Worm (Caenorhabditis elegans) whole organism, young adult: ENCODE data around the gene C18H7.7.

Experiments used
- B0035.1 ChIP-seq: sonication (generic microtip); optimal IDR thresholded peaks from 2 replicates; lab custom pipeline; 2016; ENCODE audit warnings: missing genetic modification characterization, mild to moderate bottlenecking, missing compliant biosample characterization, missing genotype, missing genetic modification reagents
- D2030.7 ChIP-seq: fragments of 200-800 bp; sonication (Bioruptor generic); IDR thresholded peaks from 2 replicates; pipeline ENCODE4 v1.3.6; 2022; ENCODE audit warnings: missing genetic modification reagents, missing genetic modification characterization, missing compliant biosample characterization
- F10E7.11 ChIP-seq: sonication (generic microtip); optimal IDR thresholded peaks from 2 replicates; lab custom pipeline; 2017; ENCODE audit warnings: mild to moderate bottlenecking, missing genetic modification characterization, moderate library complexity, missing compliant biosample characterization
- F23B12.7 ChIP-seq: sonication (generic microtip); optimal IDR thresholded peaks from 2 replicates; lab custom pipeline; 2017; ENCODE audit warnings: missing genetic modification characterization, mild to moderate bottlenecking, missing compliant biosample characterization, antibody characterized with exemption, moderate library complexity; ENCODE audit not compliant: insufficient read depth
- F57C9.4 ChIP-seq: sonication (generic microtip); optimal IDR thresholded peaks from 2 replicates; lab custom pipeline; 2017; ENCODE audit warnings: mild to moderate bottlenecking, missing genetic modification characterization, missing compliant biosample characterization
- K11D2.4 ChIP-seq: fragments of 200-800 bp; sonication (Bioruptor generic); IDR thresholded peaks from 2 replicates; pipeline ENCODE4 v1.3.6; 2022; ENCODE audit warnings: missing genetic modification reagents, missing genetic modification characterization, missing compliant biosample characterization
- K12H6.12 ChIP-seq: fragments of 200-800 bp; sonication (Bioruptor generic); optimal IDR thresholded peaks from 2 replicates; lab custom pipeline; 2018; ENCODE audit warnings: mild to moderate bottlenecking, missing genetic modification characterization, missing compliant biosample characterization
- Y53F4B.3 ChIP-seq: fragments of 200-800 bp; sonication (Bioruptor generic); IDR thresholded peaks from 2 replicates; pipeline ENCODE4 v1.3.6; 2022; ENCODE audit warnings: missing genetic modification reagents, missing genetic modification characterization, missing compliant biosample characterization
- Y53G8AR.9 ChIP-seq: fragments of 200-800 bp; sonication (Bioruptor generic); conservative IDR thresholded peaks from 2 replicates; pipeline ENCODE4 v1.3.6; 2022; ENCODE audit warnings: missing genetic modification reagents, missing genetic modification characterization, missing compliant biosample characterization
- Y95B8A.8 ChIP-seq: fragments of 200-800 bp; sonication (Bioruptor generic); IDR thresholded peaks from 2 replicates; pipeline ENCODE4 v1.3.6; 2022; ENCODE audit warnings: missing genetic modification reagents, missing genetic modification characterization, missing compliant biosample characterization
- aptf-3 ChIP-seq: fragments of 200-800 bp; sonication (Bioruptor generic); IDR thresholded peaks from 2 replicates; pipeline ENCODE4 v1.3.6; 2022; ENCODE audit warnings: missing genetic modification characterization, missing compliant biosample characterization
- attf-6 ChIP-seq: fragments of 200-800 bp; sonication (Bioruptor generic); IDR thresholded peaks from 2 replicates; pipeline ENCODE4 v1.3.6; 2022; ENCODE audit warnings: missing genetic modification reagents, missing genetic modification characterization, missing compliant biosample characterization
- cebp-2 ChIP-seq: fragments of 200-800 bp; sonication (Bioruptor generic); IDR thresholded peaks from 2 replicates; pipeline ENCODE4 v1.3.6; 2022; ENCODE audit warnings: missing genetic modification characterization, missing compliant biosample characterization
- ceh-91 ChIP-seq: fragments of 200-800 bp; sonication (Bioruptor generic); IDR thresholded peaks from 2 replicates; pipeline ENCODE4 v1.3.6; 2022; ENCODE audit warnings: missing genetic modification reagents, missing genetic modification characterization, missing compliant biosample characterization
- dpff-1 ChIP-seq: sonication (generic microtip); optimal IDR thresholded peaks from 2 replicates; lab custom pipeline; 2017; ENCODE audit warnings: mild to moderate bottlenecking, missing genetic modification characterization, missing compliant biosample characterization
- efl-1 ChIP-seq: fragments of 150-350 bp; optimal IDR thresholded peaks from 2 replicates; lab custom pipeline; 2014; ENCODE audit warnings: missing biosample characterization, missing genetic modification reagents, missing genetic modification characterization
- egl-18 ChIP-seq: fragments of 200-800 bp; sonication (Bioruptor generic); IDR thresholded peaks from 2 replicates; pipeline ENCODE4 v1.3.6; 2022; ENCODE audit warnings: missing genetic modification reagents, missing genetic modification characterization, missing compliant biosample characterization
- egl-44 ChIP-seq: fragments of 200-800 bp; sonication (Bioruptor generic); IDR thresholded peaks from 2 replicates; pipeline ENCODE4 v1.3.6; 2022; ENCODE audit warnings: missing genetic modification reagents, missing genetic modification characterization, missing compliant biosample characterization
- ekl-4 ChIP-seq: fragments of 200-800 bp; sonication (Bioruptor generic); IDR thresholded peaks from 2 replicates; pipeline ENCODE4 v1.3.6; 2022; ENCODE audit warnings: missing genetic modification reagents, missing genetic modification characterization, missing compliant biosample characterization
- ets-4 ChIP-seq: fragments of 200-800 bp; sonication (Bioruptor generic); optimal IDR thresholded peaks from 2 replicates; lab custom pipeline; 2018; ENCODE audit warnings: mild to moderate bottlenecking, missing genetic modification characterization, missing compliant biosample characterization
- gei-17 ChIP-seq: fragments of 200-800 bp; sonication (Bioruptor generic); optimal IDR thresholded peaks from 2 replicates; lab custom pipeline; 2018; ENCODE audit warnings: mild to moderate bottlenecking, missing genetic modification characterization, missing compliant biosample characterization
- hlh-12 ChIP-seq: sonication (generic microtip); optimal IDR thresholded peaks from 2 replicates; lab custom pipeline; 2016; ENCODE audit warnings: missing genetic modification characterization, missing compliant biosample characterization
- hlh-26 ChIP-seq: fragments of 200-800 bp; sonication (Bioruptor generic); conservative IDR thresholded peaks from 2 replicates; pipeline ENCODE4 v1.3.6; 2022; ENCODE audit warnings: missing genetic modification reagents, missing genetic modification characterization, missing compliant biosample characterization
- hmg-20 ChIP-seq: fragments of 200-800 bp; sonication (Bioruptor generic); IDR thresholded peaks from 2 replicates; pipeline ENCODE4 v1.3.6; 2022; ENCODE audit warnings: missing genetic modification reagents, missing genetic modification characterization, missing compliant biosample characterization
- lin-26 ChIP-seq: fragments of 200-800 bp; sonication (Bioruptor generic); IDR thresholded peaks from 2 replicates; pipeline ENCODE4 v1.3.6; 2022; ENCODE audit warnings: missing genetic modification reagents, missing genetic modification characterization, missing compliant biosample characterization
- lin-40 ChIP-seq: sonication (generic microtip); optimal IDR thresholded peaks from 2 replicates; lab custom pipeline; 2016; ENCODE audit warnings: missing genetic modification characterization, mild to moderate bottlenecking, missing compliant biosample characterization, missing genotype, missing genetic modification reagents
- lir-1 ChIP-seq: fragments of 200-800 bp; sonication (Bioruptor generic); conservative IDR thresholded peaks from 2 replicates; pipeline ENCODE4 v1.3.6; 2022; ENCODE audit warnings: missing genetic modification reagents, missing genetic modification characterization, missing compliant biosample characterization
- lsl-1 ChIP-seq: fragments of 200-800 bp; sonication (Bioruptor generic); optimal IDR thresholded peaks from 2 replicates; lab custom pipeline; 2018; ENCODE audit warnings: mild to moderate bottlenecking, missing genetic modification characterization, moderate library complexity, missing compliant biosample characterization
- madf-3 ChIP-seq: fragments of 200-800 bp; sonication (Bioruptor generic); IDR thresholded peaks from 2 replicates; pipeline ENCODE4 v1.3.6; 2022; ENCODE audit warnings: missing genetic modification reagents, missing genetic modification characterization, missing compliant biosample characterization
- mes-4 ChIP-seq: sonication (generic microtip); optimal IDR thresholded peaks from 2 replicates; lab custom pipeline; 2016; ENCODE audit warnings: missing genotype, missing genetic modification characterization, missing compliant biosample characterization
- mxl-1 ChIP-seq: sonication (generic microtip); optimal IDR thresholded peaks from 2 replicates; lab custom pipeline; 2016; ENCODE audit warnings: missing genetic modification characterization, missing compliant biosample characterization
- nhr-120 ChIP-seq: fragments of 200-800 bp; sonication (Bioruptor generic); IDR thresholded peaks from 2 replicates; pipeline ENCODE4 v1.3.6; 2022; ENCODE audit warnings: missing genetic modification characterization, missing compliant biosample characterization
- nhr-179 ChIP-seq: sonication (generic microtip); optimal IDR thresholded peaks from 2 replicates; lab custom pipeline; 2016; ENCODE audit warnings: mild to moderate bottlenecking, missing genetic modification characterization, missing compliant biosample characterization
- nhr-27 ChIP-seq: fragments of 200-800 bp; sonication (Bioruptor generic); optimal IDR thresholded peaks from 2 replicates; lab custom pipeline; 2018; ENCODE audit warnings: mild to moderate bottlenecking, missing genetic modification characterization, moderate library complexity, missing compliant biosample characterization
- pbrm-1 ChIP-seq: fragments of 200-800 bp; sonication (Bioruptor generic); IDR thresholded peaks from 2 replicates; pipeline ENCODE4 v1.3.6; 2022; ENCODE audit warnings: missing genetic modification reagents, missing genetic modification characterization, missing compliant biosample characterization
- rpc-1 ChIP-seq, 2 experiments: fragments of 150-350 bp in 1 of 2; sonication (generic microtip) in 1 of 2; optimal IDR thresholded peaks; 2 replicates each; lab custom pipeline; 2014 to 2018; ENCODE audit warnings: missing biosample characterization in 1 of 2, missing genetic modification characterization in 1 of 2, missing genetic modification reagents in 1 of 2, missing genotype in 1 of 2
- sdz-38 ChIP-seq: sonication (generic microtip); optimal IDR thresholded peaks from 2 replicates; lab custom pipeline; 2016; ENCODE audit warnings: missing genotype, missing genetic modification characterization, missing compliant biosample characterization
- sea-2 ChIP-seq: fragments of 200-800 bp; sonication (Bioruptor generic); IDR thresholded peaks from 2 replicates; pipeline ENCODE4 v1.3.6; 2022; ENCODE audit warnings: missing genetic modification characterization, missing compliant biosample characterization
- snpc-1.1 ChIP-seq: sonication (generic microtip); optimal IDR thresholded peaks from 2 replicates; lab custom pipeline; 2017; ENCODE audit warnings: missing genetic modification characterization, mild to moderate bottlenecking, missing compliant biosample characterization, antibody characterized with exemption, moderate library complexity, missing genotype, missing genetic modification reagents; ENCODE audit not compliant: insufficient read depth
- snpc-4 ChIP-seq, 5 experiments: fragments of 150-350 bp in 1 of 5; sonication (generic microtip) in 4 of 5; optimal IDR thresholded peaks; 2 replicates each; lab custom pipeline; 2014 to 2018; ENCODE audit warnings: missing genetic modification characterization in 5 of 5, missing biosample characterization in 3 of 5, antibody characterized with exemption in 2 of 5, mild to moderate bottlenecking in 2 of 5, missing compliant biosample characterization in 2 of 5, missing genotype in 2 of 5, moderate library complexity in 2 of 5, missing genetic modification reagents in 1 of 5
- tlf-1 ChIP-seq: fragments of 200-800 bp; sonication (Bioruptor generic); optimal IDR thresholded peaks from 2 replicates; lab custom pipeline; 2018; ENCODE audit warnings: mild to moderate bottlenecking, missing genetic modification characterization, missing compliant biosample characterization
- unc-62 ChIP-seq: fragments of 150-350 bp; optimal IDR thresholded peaks from 2 replicates; lab custom pipeline; 2014; ENCODE audit warnings: missing biosample characterization, missing genetic modification reagents, missing genetic modification characterization
- xnd-1 ChIP-seq: sonication (generic microtip); optimal IDR thresholded peaks from 2 replicates; lab custom pipeline; 2016; ENCODE audit warnings: missing genotype, missing genetic modification reagents, missing genetic modification characterization, missing compliant biosample characterization
- ztf-28 ChIP-seq: fragments of 200-800 bp; sonication (Bioruptor generic); IDR thresholded peaks from 2 replicates; pipeline ENCODE4 v1.3.6; 2022; ENCODE audit warnings: missing genetic modification reagents, missing genetic modification characterization, missing compliant biosample characterization
- ztf-3 ChIP-seq: fragments of 200-800 bp; sonication (Bioruptor generic); optimal IDR thresholded peaks from 2 replicates; lab custom pipeline; 2018; ENCODE audit warnings: mild to moderate bottlenecking, missing genetic modification characterization, missing compliant biosample characterization

C18H7.7 gene

DNA sequence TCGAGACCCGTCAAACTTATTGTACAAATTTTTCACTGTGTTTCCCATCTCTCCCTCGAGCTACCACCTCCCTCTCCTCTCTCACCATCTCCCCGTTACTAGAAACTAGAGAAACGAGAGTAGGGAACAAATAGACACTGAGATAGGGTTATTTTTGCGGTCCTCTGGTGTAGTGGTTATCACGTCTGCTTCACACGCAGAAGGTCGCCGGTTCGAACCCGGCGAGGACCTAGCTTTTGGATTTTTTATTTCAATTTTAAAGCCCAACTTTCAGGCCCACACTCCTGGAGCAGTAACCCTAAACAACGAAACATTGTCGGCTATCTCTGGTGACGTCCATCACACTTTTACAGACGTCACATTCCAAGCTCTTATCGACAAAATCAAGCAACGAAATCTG is 24.1 kb upstream of the C18H7.7 start (continued):
- no peak for TF ChIP-seq sea-2
- TF ChIP-seq tlf-1 (GFP tag; lab: Kevin White, UChicago): no peak
- no peak for TF ChIP-seq gei-17 (GFP tag; lab: Kevin White, UChicago)
- no peak for TF ChIP-seq attf-6 (GFP tag; lab: Robert Waterston, UW)
- peak; percentile 87 for TF ChIP-seq rpc-1 (optimal IDR thresholded peaks at IDR 0.05; lab: Kevin White, UChicago)
- peak; percentile 84 for TF ChIP-seq rpc-1 (tag; optimal IDR thresholded peaks at IDR 0.05; lab: Kevin White, UChicago)
- TF ChIP-seq lir-1 (GFP tag; lab: Robert Waterston, UW): no peak
- no peak for TF ChIP-seq sdz-38 (tag; lab: Kevin White, UChicago)
- no peak for TF ChIP-seq nhr-179 (tag; lab: Kevin White, UChicago)
- no peak for TF ChIP-seq snpc-1.1 (tag; lab: Kevin White, UChicago)
- TF ChIP-seq Y53G8AR.9: no peak
- peak; percentile 80 for TF ChIP-seq lin-26 (GFP tag; lab: Robert Waterston, UW)
- no peak for TF ChIP-seq Y53F4B.3
- TF ChIP-seq D2030.7 (GFP tag; lab: Robert Waterston, UW): peak; percentile 57
- TF ChIP-seq ztf-3 (GFP tag; lab: Kevin White, UChicago): no peak
- TF ChIP-seq efl-1 (GFP tag; lab: Kevin White, UChicago): no peak
- TF ChIP-seq unc-62 (GFP tag; lab: Kevin White, UChicago): no peak
- no peak for TF ChIP-seq mxl-1 (tag; lab: Kevin White, UChicago)
- no peak for TF ChIP-seq madf-3 (GFP tag; lab: Robert Waterston, UW)
- TF ChIP-seq hlh-12 (tag; lab: Kevin White, UChicago): peak; percentile 45
- TF ChIP-seq lsl-1 (GFP tag; lab: Kevin White, UChicago): peak; percentile 26
- no peak for TF ChIP-seq Y95B8A.8 (GFP tag; lab: Robert Waterston, UW)
- TF ChIP-seq cebp-2 (GFP tag; lab: Robert Waterston, UW): no peak
- TF ChIP-seq hlh-26 (GFP tag; lab: Robert Waterston, UW): no peak
- peak; percentile 13 for TF ChIP-seq mes-4
- no peak for TF ChIP-seq nhr-120 (GFP tag; lab: Robert Waterston, UW)
- TF ChIP-seq ekl-4 (GFP tag; lab: Robert Waterston, UW): peak; percentile 39
- no peak for TF ChIP-seq F57C9.4 (tag; lab: Kevin White, UChicago)
- no peak for TF ChIP-seq ets-4 (GFP tag; lab: Kevin White, UChicago)
- peak; percentile 27; the same call in 1 of the 2 replicates for TF ChIP-seq hmg-20 (GFP tag; lab: Robert Waterston, UW)
- TF ChIP-seq snpc-4 (GFP tag; optimal IDR thresholded peaks at IDR 0.05; lab: Kevin White, UChicago): peak; percentile 7
- TF ChIP-seq snpc-4 (tag; optimal IDR thresholded peaks at IDR 0.05; lab: Kevin White, UChicago): peak in 2 of 4 experiments; percentile 35 to 59
- no peak for TF ChIP-seq dpff-1 (tag; lab: Kevin White, UChicago)
- TF ChIP-seq nhr-27 (tag; lab: Kevin White, UChicago): no peak
- no peak for TF ChIP-seq ceh-91 (GFP tag; lab: Robert Waterston, UW)
- no peak for TF ChIP-seq egl-18 (GFP tag; lab: Robert Waterston, UW)
- peak; percentile 82; the same call in 1 of the 2 replicates for TF ChIP-seq aptf-3 (GFP tag; lab: Robert Waterston, UW)
- TF ChIP-seq lin-40 (tag; lab: Kevin White, UChicago): no peak
- no peak for TF ChIP-seq ztf-28 (GFP tag; lab: Robert Waterston, UW)
- TF ChIP-seq egl-44: peak; percentile 75; the same call in 1 of the 2 replicates
- peak; percentile 13 for TF ChIP-seq K12H6.12 (tag; lab: Kevin White, UChicago)
- TF ChIP-seq F10E7.11 (tag; lab: Kevin White, UChicago): no peak
- peak; percentile 86 for TF ChIP-seq F23B12.7 (tag; lab: Kevin White, UChicago)
- TF ChIP-seq pbrm-1: peak; percentile 67; the same call in 1 of the 2 replicates
- no peak for TF ChIP-seq xnd-1 (tag; lab: Kevin White, UChicago)
- peak; percentile 48; the same call in 1 of the 2 replicates for TF ChIP-seq K11D2.4 (GFP tag; lab: Robert Waterston, UW)
- no peak for TF ChIP-seq B0035.1 (tag; lab: Kevin White, UChicago)
